Fruit fly (Drosophila melanogaster): Measurements from ENCODE around the gene CG6678.

CG6678 gene

dm6 chr3R:21862137-21862850, 24.5 kb upstream of the CG6678 start (continued):
- TF ChIP-seq CG5245 (GFP tag; optimal IDR thresholded peaks at IDR 0.05) (peak; percentile 61), CG7556 (GFP tag; optimal IDR thresholded peaks at IDR 0.05) (peak; percentile 90), sd (tag; optimal IDR thresholded peaks at IDR 0.05) (peak; percentile 16), kni (GFP tag; optimal IDR thresholded peaks at IDR 0.05) (peak; percentile 65), CG14667 (GFP tag; IDR thresholded peaks at IDR 0.05) (no peak), nau (GFP tag; optimal IDR thresholded peaks at IDR 0.05) (peak; percentile 56), Poxn (GFP tag; IDR thresholded peaks at IDR 0.05) (no peak), chm (GFP tag; IDR thresholded peaks at IDR 0.05) (no peak; the same call in 1 of the 2 replicates), salm (tag; optimal IDR thresholded peaks at IDR 0.05) (peak; percentile 86), NC2β (GFP tag; optimal IDR thresholded peaks at IDR 0.05) (peak; percentile 52), CG11723 (GFP tag; optimal IDR thresholded peaks at IDR 0.05) (peak; percentile 79), CG11085 (GFP tag; IDR thresholded peaks at IDR 0.05) (no peak), CG9932 (GFP tag; IDR thresholded peaks at IDR 0.05) (no peak), maf-S (GFP tag; optimal IDR thresholded peaks at IDR 0.05) (peak; percentile 42), ATbp (GFP tag; optimal IDR thresholded peaks at IDR 0.05) (peak; percentile 96), br (optimal IDR thresholded peaks at IDR 0.05) (no peak), Dll (GFP tag; IDR thresholded peaks at IDR 0.05; ENCODE audit: partially characterized antibody) (no peak), lmd (GFP tag; IDR thresholded peaks at IDR 0.05) (peak; percentile 72), shn (GFP tag; optimal IDR thresholded peaks at IDR 0.05) (no peak), pan (optimal IDR thresholded peaks at IDR 0.05) (no peak), pan (GFP tag; optimal IDR thresholded peaks at IDR 0.05 in 1 of 2, IDR thresholded peaks at IDR 0.05 in 1 of 2) (peak in 1 of 2 experiments; percentile 69), jigr1 (GFP tag; IDR thresholded peaks at IDR 0.05) (no peak), stc (GFP tag; IDR thresholded peaks at IDR 0.05) (peak; percentile 82), HLHmδ (GFP tag; optimal IDR thresholded peaks at IDR 0.05) (no peak), gem (tag; optimal IDR thresholded peaks at IDR 0.05) (peak; percentile 95), Fer1 (GFP tag; optimal IDR thresholded peaks at IDR 0.05) (peak; percentile 31), CG10321 (GFP tag; IDR thresholded peaks at IDR 0.05) (no peak), CG17612 (GFP tag; IDR thresholded peaks at IDR 0.05) (no peak), pnt (GFP tag; optimal IDR thresholded peaks at IDR 0.05) (peak; percentile 80), CG15269 (tag; optimal IDR thresholded peaks at IDR 0.05) (peak; percentile 74), Sry-β (GFP tag; optimal IDR thresholded peaks at IDR 0.05) (peak; percentile 25), pita (GFP tag; optimal IDR thresholded peaks at IDR 0.05) (no peak), mld (GFP tag; IDR thresholded peaks at IDR 0.05; ENCODE audit: partially characterized antibody) (no peak), tll (GFP tag; optimal IDR thresholded peaks at IDR 0.05) (no peak), vnd (GFP tag; IDR thresholded peaks at IDR 0.05; ENCODE audit: partially characterized antibody) (no peak), CG33557 (GFP tag; optimal IDR thresholded peaks at IDR 0.05) (peak; percentile 79), bowl (GFP tag; IDR thresholded peaks at IDR 0.05) (no peak), tup (GFP tag; optimal IDR thresholded peaks at IDR 0.05) (peak; percentile 47), slou (GFP tag; optimal IDR thresholded peaks at IDR 0.05) (no peak), wor (GFP tag; IDR thresholded peaks at IDR 0.05) (peak; percentile 74; the same call in 1 of the 2 replicates), Meics (GFP tag; optimal IDR thresholded peaks at IDR 0.05) (peak; percentile 4), CG34376 (GFP tag; optimal IDR thresholded peaks at IDR 0.05) (no peak), HHEX (GFP tag; optimal IDR thresholded peaks at IDR 0.05) (peak; percentile 69), Vsx1 (GFP tag; optimal IDR thresholded peaks at IDR 0.05) (peak; percentile 38), al (GFP tag; IDR thresholded peaks at IDR 0.05) (no peak), Side (GFP tag; optimal IDR thresholded peaks at IDR 0.05) (peak; percentile 36), Blimp-1 (GFP tag; optimal IDR thresholded peaks at IDR 0.05) (peak; percentile 74), onecut (GFP tag; IDR thresholded peaks at IDR 0.05) (peak; percentile 57), CG11696 (GFP tag; IDR thresholded peaks at IDR 0.05) (0 out of 2 replicates have a peak, but pooled peaks have one; percentile 19), Bteb2 (GFP tag; optimal IDR thresholded peaks at IDR 0.05) (no peak)
